Fruit fly (Drosophila melanogaster) whole organism, prepupa: ENCODE measurements around the gene CG13144.

Source experiments
- Blimp-1 ChIP-seq: fragments of 200-800 bp; sonication (Bioruptor generic); optimal IDR thresholded peaks from 3 replicates; lab custom pipeline; 2017; ENCODE audit warnings: missing biosample characterization, missing genetic modification characterization, mild to moderate bottlenecking, moderate library complexity, missing genetic modification reagents
- CG10631 ChIP-seq: fragments of 200-800 bp; sonication (Bioruptor generic); optimal IDR thresholded peaks from 2 replicates; lab custom pipeline; 2016; ENCODE audit warnings: missing biosample characterization, missing genetic modification characterization
- CG10669 ChIP-seq: fragments of 200-800 bp; sonication (Bioruptor generic); optimal IDR thresholded peaks from 3 replicates; lab custom pipeline; 2018; ENCODE audit warnings: missing biosample characterization, mild to moderate bottlenecking, missing genetic modification characterization, moderate library complexity
- CG11762 ChIP-seq: fragments of 200-800 bp; sonication (Bioruptor generic); optimal IDR thresholded peaks from 3 replicates; lab custom pipeline; 2016; ENCODE audit warnings: missing biosample characterization, missing genetic modification characterization; ENCODE audit not compliant: insufficient read depth
- CG11902 ChIP-seq: fragments of 200-800 bp; sonication (Bioruptor generic); optimal IDR thresholded peaks from 3 replicates; lab custom pipeline; 2016; ENCODE audit warnings: missing biosample characterization, missing genetic modification characterization
- CG15336 ChIP-seq: fragments of 200-800 bp; sonication (Bioruptor generic); IDR thresholded peaks from 2 replicates; pipeline ENCODE4 v1.3.6; 2022; ENCODE audit warnings: missing biosample characterization, missing genetic modification characterization
- CG1621 ChIP-seq: fragments of 200-800 bp; sonication (Bioruptor generic); optimal IDR thresholded peaks from 3 replicates; lab custom pipeline; 2018; ENCODE audit warnings: missing biosample characterization, mild to moderate bottlenecking, missing genetic modification characterization
- CG3032 ChIP-seq: fragments of 200-800 bp; optimal IDR thresholded peaks from 2 replicates; lab custom pipeline; 2019; ENCODE audit warnings: missing biosample characterization, mild to moderate bottlenecking, missing genetic modification characterization, moderate library complexity
- CG32006 ChIP-seq: fragments of 200-800 bp; sonication (Bioruptor generic); optimal IDR thresholded peaks from 3 replicates; lab custom pipeline; 2017; ENCODE audit warnings: missing biosample characterization, mild to moderate bottlenecking, missing genetic modification characterization
- CG34406 ChIP-seq: fragments of 200-800 bp; sonication (Bioruptor generic); optimal IDR thresholded peaks from 3 replicates; lab custom pipeline; 2016; ENCODE audit warnings: missing biosample characterization, missing genetic modification characterization
- CG3919 ChIP-seq: fragments of 200-800 bp; sonication (Bioruptor generic); optimal IDR thresholded peaks from 3 replicates; lab custom pipeline; 2016; ENCODE audit warnings: missing biosample characterization, missing genetic modification characterization
- CG4318 ChIP-seq: fragments of 200-800 bp; sonication (Bioruptor generic); optimal IDR thresholded peaks from 3 replicates; lab custom pipeline; 2017; ENCODE audit warnings: missing biosample characterization, mild to moderate bottlenecking, missing genetic modification characterization
- CG6163 ChIP-seq: fragments of 200-800 bp; sonication (Bioruptor generic); IDR thresholded peaks from 3 replicates; pipeline ENCODE4 v1.3.6; 2022; ENCODE audit warnings: missing biosample characterization, missing genetic modification characterization
- CG6792 ChIP-seq: fragments of 200-800 bp; sonication (Bioruptor generic); optimal IDR thresholded peaks from 3 replicates; lab custom pipeline; 2016; ENCODE audit warnings: missing biosample characterization, missing genetic modification characterization
- CG6854 ChIP-seq: fragments of 200-800 bp; sonication (Bioruptor generic); optimal IDR thresholded peaks from 2 replicates; lab custom pipeline; 2017; ENCODE audit warnings: missing biosample characterization, mild to moderate bottlenecking, missing genetic modification characterization
- CG7368 ChIP-seq: fragments of 200-800 bp; sonication (Bioruptor generic); optimal IDR thresholded peaks from 3 replicates; lab custom pipeline; 2016; ENCODE audit warnings: missing biosample characterization, missing genetic modification characterization
- CG8319 ChIP-seq: fragments of 200-800 bp; sonication (Bioruptor generic); optimal IDR thresholded peaks from 3 replicates; lab custom pipeline; 2016; ENCODE audit warnings: missing biosample characterization, missing genetic modification characterization
- CG9139 ChIP-seq: fragments of 200-800 bp; sonication (Bioruptor generic); optimal IDR thresholded peaks from 3 replicates; lab custom pipeline; 2017; ENCODE audit warnings: missing biosample characterization, mild to moderate bottlenecking, missing genetic modification characterization
- Eip78C ChIP-seq: fragments of 200-800 bp; sonication (Bioruptor generic); peaks from one replicate; lab custom pipeline; 2016; ENCODE audit warnings: missing biosample characterization, missing genetic modification characterization
- Ets96B ChIP-seq: fragments of 200-800 bp; optimal IDR thresholded peaks from 2 replicates; lab custom pipeline; 2019; ENCODE audit warnings: missing biosample characterization, mild to moderate bottlenecking, missing genetic modification characterization, moderate library complexity
- Gug ChIP-seq: fragments of 200-800 bp; sonication (Bioruptor generic); IDR thresholded peaks from 2 replicates; pipeline ENCODE4 v1.3.6; 2022; ENCODE audit warnings: missing biosample characterization, missing genetic modification characterization
- Hr38 ChIP-seq: sonication (Bioruptor generic); optimal IDR thresholded peaks from 2 replicates; lab custom pipeline; 2016; ENCODE audit warnings: missing biosample characterization, missing genetic modification characterization
- Hr39 ChIP-seq: fragments of 200-800 bp; sonication (Bioruptor generic); optimal IDR thresholded peaks from 2 replicates; lab custom pipeline; 2016; ENCODE audit warnings: missing biosample characterization, missing genetic modification characterization
- Lpt ChIP-seq: fragments of 200-800 bp; sonication (Bioruptor generic); optimal IDR thresholded peaks from 3 replicates; lab custom pipeline; 2016; ENCODE audit warnings: missing biosample characterization, missing genetic modification characterization
- Met ChIP-seq: fragments of 200-800 bp; sonication (Bioruptor generic); optimal IDR thresholded peaks from 3 replicates; lab custom pipeline; 2016; ENCODE audit warnings: missing biosample characterization, missing genetic modification characterization
- OdsH ChIP-seq: fragments of 200-800 bp; sonication (Bioruptor generic); optimal IDR thresholded peaks from 3 replicates; lab custom pipeline; 2016; ENCODE audit warnings: missing biosample characterization, missing genetic modification characterization
- Smox ChIP-seq: fragments of 200-800 bp; sonication (Bioruptor generic); optimal IDR thresholded peaks from 3 replicates; lab custom pipeline; 2016; ENCODE audit warnings: missing biosample characterization, missing genetic modification characterization
- Sox102F ChIP-seq: fragments of 200-800 bp; sonication (Bioruptor generic); optimal IDR thresholded peaks from 2 replicates; lab custom pipeline; 2016; ENCODE audit warnings: missing biosample characterization, mild to moderate bottlenecking, missing genetic modification characterization
- Sox14 ChIP-seq: fragments of 200-800 bp; sonication (Bioruptor generic); optimal IDR thresholded peaks from 3 replicates; lab custom pipeline; 2016; ENCODE audit warnings: missing biosample characterization, missing genetic modification characterization
- Sox15 ChIP-seq: fragments of 200-800 bp; sonication (Bioruptor generic); optimal IDR thresholded peaks from 3 replicates; lab custom pipeline; 2016; ENCODE audit warnings: missing biosample characterization, missing genetic modification characterization
- achi ChIP-seq: fragments of 200-800 bp; sonication (Bioruptor generic); optimal IDR thresholded peaks from 3 replicates; lab custom pipeline; 2016; ENCODE audit warnings: missing biosample characterization, missing genetic modification characterization
- cyc ChIP-seq: fragments of 200-800 bp; sonication (Bioruptor generic); optimal IDR thresholded peaks from 3 replicates; lab custom pipeline; 2016; ENCODE audit warnings: missing biosample characterization, missing genetic modification characterization
- dac ChIP-seq: fragments of 200-800 bp; sonication (Bioruptor generic); optimal IDR thresholded peaks from 2 replicates; lab custom pipeline; 2017; ENCODE audit warnings: missing biosample characterization, mild to moderate bottlenecking, missing genetic modification characterization
- eg ChIP-seq: fragments of 200-800 bp; sonication (Bioruptor generic); IDR thresholded peaks from 3 replicates; pipeline ENCODE4 v1.3.6; 2022; ENCODE audit warnings: missing biosample characterization, missing genetic modification characterization
- esn ChIP-seq: fragments of 200-800 bp; sonication (Bioruptor generic); optimal IDR thresholded peaks from 2 replicates; lab custom pipeline; 2016; ENCODE audit warnings: missing biosample characterization, mild to moderate bottlenecking, missing genetic modification characterization, moderate library complexity
- fd59A ChIP-seq: fragments of 200-800 bp; sonication (Bioruptor generic); optimal IDR thresholded peaks from 2 replicates; lab custom pipeline; 2017; ENCODE audit warnings: missing biosample characterization, mild to moderate bottlenecking, missing genetic modification characterization, missing genetic modification reagents
- fkh ChIP-seq: fragments of 200-800 bp; sonication (Bioruptor generic); optimal IDR thresholded peaks from 3 replicates; lab custom pipeline; 2017; ENCODE audit warnings: missing biosample characterization, mild to moderate bottlenecking, missing genetic modification characterization, moderate library complexity
- lz ChIP-seq: fragments of 200-800 bp; sonication (Bioruptor generic); optimal IDR thresholded peaks from 3 replicates; lab custom pipeline; 2016; ENCODE audit warnings: missing biosample characterization, missing genetic modification characterization
- net ChIP-seq: fragments of 200-800 bp; sonication (Bioruptor generic); optimal IDR thresholded peaks from 3 replicates; lab custom pipeline; 2016; ENCODE audit warnings: missing biosample characterization, missing genetic modification characterization
- pdm3 ChIP-seq: fragments of 200-800 bp; sonication (Bioruptor generic); optimal IDR thresholded peaks from 3 replicates; lab custom pipeline; 2016; ENCODE audit warnings: missing biosample characterization, missing genetic modification characterization
- spab ChIP-seq: fragments of 200-800 bp; sonication (Bioruptor generic); optimal IDR thresholded peaks from 2 replicates; lab custom pipeline; 2017; ENCODE audit warnings: missing biosample characterization, mild to moderate bottlenecking, missing genetic modification characterization, missing genetic modification reagents
- svp ChIP-seq: fragments of 200-800 bp; sonication (Bioruptor generic); peaks from one replicate; lab custom pipeline; 2016; ENCODE audit warnings: missing biosample characterization, missing genetic modification characterization
- topi ChIP-seq: fragments of 200-800 bp; sonication (Bioruptor generic); optimal IDR thresholded peaks from 3 replicates; lab custom pipeline; 2016; ENCODE audit warnings: missing biosample characterization, missing genetic modification characterization
- vri ChIP-seq: fragments of 200-800 bp; sonication (Bioruptor generic); optimal IDR thresholded peaks from 3 replicates; lab custom pipeline; 2016; ENCODE audit warnings: missing biosample characterization, mild to moderate bottlenecking, missing genetic modification characterization

CG13144 gene

DNA sequence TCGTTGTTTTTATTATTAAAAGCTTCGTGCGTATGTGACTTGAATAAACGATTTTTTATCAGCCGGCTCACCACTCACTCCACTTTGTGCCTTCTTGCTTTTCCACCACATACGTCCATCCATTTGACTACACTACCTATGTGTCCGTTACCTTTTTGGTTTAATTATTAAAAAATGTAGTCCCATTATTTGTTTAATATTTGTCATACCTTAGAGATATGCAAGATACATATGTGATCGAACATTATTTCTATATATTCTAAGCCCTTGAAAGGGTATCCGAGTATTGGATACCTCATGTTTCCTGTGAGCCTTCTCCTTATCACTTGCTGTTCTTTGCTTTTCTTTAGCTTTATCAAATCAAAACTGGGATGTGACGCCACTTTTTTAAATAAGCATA lies 28.0 kb upstream of the CG13144 start (continued):
- TF ChIP-seq achi (GFP tag; lab: Kevin White, UChicago), result peak; percentile 83
- peak; percentile 63 for TF ChIP-seq Gug (GFP tag; lab: Robert Waterston, UW)
- peak; percentile 88 for TF ChIP-seq CG34406 (GFP tag; lab: Kevin White, UChicago)
- TF ChIP-seq net (GFP tag; lab: Kevin White, UChicago), result peak; percentile 81
- peak; percentile 96 for TF ChIP-seq svp (GFP tag; lab: Kevin White, UChicago)
- peak; percentile 80 for TF ChIP-seq spab (GFP tag; lab: Kevin White, UChicago)
- TF ChIP-seq CG1621 (tag; lab: Kevin White, UChicago), result peak; percentile 84
- TF ChIP-seq CG8319 (GFP tag; lab: Kevin White, UChicago), result peak; percentile 80

DNA sequence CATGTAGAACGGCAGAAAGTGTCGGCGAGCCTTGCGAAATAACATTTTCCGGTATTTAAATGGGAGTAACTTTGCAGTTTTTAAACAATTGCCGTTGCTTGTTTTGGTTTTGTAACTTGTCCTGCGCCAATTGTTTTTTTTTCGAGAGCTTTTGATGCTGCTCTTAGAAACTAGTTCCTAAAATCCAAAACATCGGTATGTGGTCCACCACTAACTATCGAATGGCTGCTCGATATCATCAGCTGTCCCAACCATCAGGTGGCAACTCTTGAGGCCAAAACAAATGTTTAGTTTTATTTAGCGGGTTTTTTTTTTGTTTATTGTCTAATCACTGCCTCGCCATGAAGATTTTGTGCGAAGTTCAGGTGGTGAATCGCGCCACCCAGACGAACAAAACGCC lies 25.8 kb upstream of the CG13144 start, which contains the start of the genes Fatp1 and Lrr47:
Gene Fatp1, minus strand, starts transcription at position 134 of the 400 bp plus-strand sequence.
Gene Lrr47, plus strand, starts transcription at position 251 of the 400 bp plus-strand sequence.
- peak; percentile 36 for TF ChIP-seq fkh (GFP tag; lab: Kevin White, UChicago)
- no peak for TF ChIP-seq CG10669 (GFP tag; lab: Kevin White, UChicago)
- TF ChIP-seq Eip78C (GFP tag; lab: Kevin White, UChicago), result peak; percentile 1
- peak; percentile 0 for TF ChIP-seq esn (GFP tag; lab: Kevin White, UChicago)
- TF ChIP-seq CG6163 (GFP tag; lab: Robert Waterston, UW), result peak; percentile 27; the same call in 2 of the 3 replicates
- no peak for TF ChIP-seq topi (GFP tag; lab: Kevin White, UChicago)
- no peak for TF ChIP-seq Hr38 (GFP tag; lab: Kevin White, UChicago)
- no peak for TF ChIP-seq vri (GFP tag; lab: Kevin White, UChicago)
- TF ChIP-seq spab (GFP tag; lab: Kevin White, UChicago), result no peak

dm6 chr2L:10516470-10517048 lies 25.3 kb upstream of the CG13144 start:
- no peak for TF ChIP-seq CG6792
- no peak for TF ChIP-seq Sox102F
- TF ChIP-seq net (GFP tag; lab: Kevin White, UChicago), result peak; percentile 32
- TF ChIP-seq Ets96B, result peak; percentile 17
- peak; percentile 46 for TF ChIP-seq esn (GFP tag; lab: Kevin White, UChicago)
- peak; percentile 71; the same call in 2 of the 3 replicates for TF ChIP-seq eg
- TF ChIP-seq achi (GFP tag; lab: Kevin White, UChicago), result peak; percentile 28
- TF ChIP-seq cyc (GFP tag; lab: Kevin White, UChicago), result peak; percentile 42
- no peak for TF ChIP-seq CG11902 (GFP tag; lab: Kevin White, UChicago)
- no peak for TF ChIP-seq dac (GFP tag; lab: Kevin White, UChicago)
- TF ChIP-seq lz (GFP tag; lab: Kevin White, UChicago), result peak; percentile 5
- TF ChIP-seq topi (GFP tag; lab: Kevin White, UChicago), result peak; percentile 49
- peak; percentile 43 for TF ChIP-seq Sox15
- no peak for TF ChIP-seq Gug (GFP tag; lab: Robert Waterston, UW)
- TF ChIP-seq fd59A (GFP tag; lab: Kevin White, UChicago), result no peak
- TF ChIP-seq Sox14 (GFP tag; lab: Kevin White, UChicago), result peak; percentile 56
- TF ChIP-seq Smox (GFP tag; lab: Kevin White, UChicago), result peak; percentile 49
- peak; percentile 42 for TF ChIP-seq OdsH (GFP tag; lab: Kevin White, UChicago)
- no peak for TF ChIP-seq Blimp-1 (GFP tag; lab: Kevin White, UChicago)
- TF ChIP-seq CG15336 (GFP tag; lab: Robert Waterston, UW), result peak; percentile 37; the same call in 1 of the 2 replicates
- peak; percentile 34 for TF ChIP-seq pdm3 (GFP tag; lab: Kevin White, UChicago)
- TF ChIP-seq CG10631, result peak; percentile 9
- peak; percentile 21 for TF ChIP-seq CG11762
- peak; percentile 18 for TF ChIP-seq Met (GFP tag; lab: Kevin White, UChicago)
- TF ChIP-seq CG34406 (GFP tag; lab: Kevin White, UChicago), result peak; percentile 18
- TF ChIP-seq Hr38 (GFP tag; lab: Kevin White, UChicago), result no peak
- peak; percentile 21 for TF ChIP-seq CG32006 (GFP tag; lab: Kevin White, UChicago)
- TF ChIP-seq Lpt (GFP tag; lab: Kevin White, UChicago), result peak; percentile 31
- no peak for TF ChIP-seq CG3032 (tag; lab: Kevin White, UChicago)
- peak; percentile 79 for TF ChIP-seq svp (GFP tag; lab: Kevin White, UChicago)
- TF ChIP-seq spab (GFP tag; lab: Kevin White, UChicago), result no peak
- peak; percentile 61 for TF ChIP-seq CG7368 (GFP tag; lab: Kevin White, UChicago)
- peak; percentile 16 for TF ChIP-seq CG10669 (GFP tag; lab: Kevin White, UChicago)
- TF ChIP-seq fkh (GFP tag; lab: Kevin White, UChicago), result no peak
- TF ChIP-seq Hr39 (GFP tag; lab: Kevin White, UChicago), result peak; percentile 34
- peak; percentile 81 for TF ChIP-seq CG6854 (GFP tag; lab: Kevin White, UChicago)
- TF ChIP-seq CG1621 (tag; lab: Kevin White, UChicago), result peak; percentile 18
- peak; percentile 26 for TF ChIP-seq CG9139
- peak; percentile 63 for TF ChIP-seq CG3919
- TF ChIP-seq Eip78C (GFP tag; lab: Kevin White, UChicago), result peak; percentile 58
- no peak for TF ChIP-seq CG4318 (GFP tag; lab: Kevin White, UChicago)
